Fruit fly (Drosophila melanogaster) whole organism: ENCODE data around the gene Elp1.

Experiments used
- CG8478 ChIP-seq: fragments of >200 bp; optimal IDR thresholded peaks from 2 replicates; lab custom pipeline; 2018; ENCODE audit warnings: inconsistent platforms
- Dll ChIP-seq: fragments of >200 bp; optimal IDR thresholded peaks from 2 replicates; lab custom pipeline; 2017
- EcR ChIP-seq, 2 experiments: fragments of >200 bp; optimal IDR thresholded peaks; 2 replicates each; lab custom pipeline; 2017; ENCODE audit warnings: missing biosample characterization in 2 of 2, missing genetic modification characterization in 2 of 2, missing genetic modification reagents in 2 of 2
- pan ChIP-seq: fragments of >200 bp; optimal IDR thresholded peaks from 2 replicates; lab custom pipeline; 2017
- psq ChIP-seq: fragments of >200 bp; optimal IDR thresholded peaks from 2 replicates; lab custom pipeline; 2017
- usp ChIP-seq: fragments of >200 bp; optimal IDR thresholded peaks from 2 replicates; lab custom pipeline; 2017; ENCODE audit warnings: missing biosample characterization, missing genetic modification characterization, mixed read lengths

Gene Elp1

dm6 chr3R:11648356-11649355 is 2.1 kb upstream of the Elp1 start:
- no peak for TF ChIP-seq CG8478 (lab: Kevin White, UChicago)
- TF ChIP-seq EcR (GFP tag; optimal IDR thresholded peaks at IDR 0.05; lab: Kevin White, UChicago), result peak in 1 of 2 experiments; percentile 12

dm6 chr3R:11649449-11649848 is 1.3 kb upstream of the Elp1 start:
- TF ChIP-seq usp (GFP tag; lab: Kevin White, UChicago), result no peak
- TF ChIP-seq EcR (GFP tag; optimal IDR thresholded peaks at IDR 0.05; lab: Kevin White, UChicago), result no peak
- TF ChIP-seq psq (lab: Kevin White, UChicago), result no peak
- TF ChIP-seq CG8478 (lab: Kevin White, UChicago), result no peak
- no peak for TF ChIP-seq pan (lab: Kevin White, UChicago)
- TF ChIP-seq Dll (lab: Kevin White, UChicago), result no peak

dm6 chr3R:11655873-11656374 is 5.2 kb downstream of the Elp1 start, which contains the start of gene CG42327:
CG42327 (plus strand) TSS chr3R:11656149.
- TF ChIP-seq Dll (lab: Kevin White, UChicago) (no peak), pan (lab: Kevin White, UChicago) (no peak), EcR (GFP tag; optimal IDR thresholded peaks at IDR 0.05; lab: Kevin White, UChicago) (no peak), CG8478 (lab: Kevin White, UChicago) (no peak), psq (lab: Kevin White, UChicago) (no peak), usp (GFP tag; lab: Kevin White, UChicago) (no peak)

dm6 chr3R:11656614-11657216 is 5.9 kb downstream of the Elp1 start:
- no peak for TF ChIP-seq CG8478 (lab: Kevin White, UChicago)
- no peak for TF ChIP-seq Dll (lab: Kevin White, UChicago)
- TF ChIP-seq psq (lab: Kevin White, UChicago), result no peak
- TF ChIP-seq pan (lab: Kevin White, UChicago), result no peak
- no peak for TF ChIP-seq EcR (GFP tag; optimal IDR thresholded peaks at IDR 0.05; lab: Kevin White, UChicago)
- no peak for TF ChIP-seq usp (GFP tag; lab: Kevin White, UChicago)

dm6 chr3R:11657786-11658193 is 7.0 kb downstream of the Elp1 start:
- TF ChIP-seq EcR (GFP tag; optimal IDR thresholded peaks at IDR 0.05; lab: Kevin White, UChicago) (no peak), pan (lab: Kevin White, UChicago) (no peak), psq (lab: Kevin White, UChicago) (no peak), Dll (lab: Kevin White, UChicago) (no peak), CG8478 (lab: Kevin White, UChicago) (no peak), usp (GFP tag; lab: Kevin White, UChicago) (no peak)

dm6 chr3R:11661187-11661586 is 10.4 kb downstream of the Elp1 start:
- no peak for TF ChIP-seq EcR (GFP tag; optimal IDR thresholded peaks at IDR 0.05; lab: Kevin White, UChicago)
- no peak for TF ChIP-seq pan (lab: Kevin White, UChicago)

dm6 chr3R:11661712-11662111 is 10.9 kb downstream of the Elp1 start:
- TF ChIP-seq pan (lab: Kevin White, UChicago) (no peak), psq (lab: Kevin White, UChicago) (no peak), usp (GFP tag; lab: Kevin White, UChicago) (no peak), Dll (lab: Kevin White, UChicago) (no peak), CG8478 (lab: Kevin White, UChicago) (no peak), EcR (GFP tag; optimal IDR thresholded peaks at IDR 0.05; lab: Kevin White, UChicago) (no peak)

dm6 chr3R:11662617-11663016 is 11.8 kb downstream of the Elp1 start:
- TF ChIP-seq CG8478 (lab: Kevin White, UChicago) (no peak), EcR (GFP tag; optimal IDR thresholded peaks at IDR 0.05; lab: Kevin White, UChicago) (no peak), usp (GFP tag; lab: Kevin White, UChicago) (no peak), pan (lab: Kevin White, UChicago) (no peak)

dm6 chr3R:11663441-11663840 is 12.7 kb downstream of the Elp1 start:
- TF ChIP-seq usp (GFP tag; lab: Kevin White, UChicago) (no peak), pan (lab: Kevin White, UChicago) (no peak), psq (lab: Kevin White, UChicago) (no peak)

- TF ChIP-seq Dll (lab: Kevin White, UChicago), result no peak
- no peak for TF ChIP-seq psq (lab: Kevin White, UChicago)
- TF ChIP-seq CG8478 (lab: Kevin White, UChicago), result no peak
These were observed 14.7 kb downstream of the Elp1 start for dm6 chr3R:11665508-11665907.

dm6 chr3R:11665925-11666687 is 15.3 kb downstream of the Elp1 start:
- TF ChIP-seq pan (lab: Kevin White, UChicago) (no peak), usp (GFP tag; lab: Kevin White, UChicago) (no peak), psq (lab: Kevin White, UChicago) (no peak)
